Worm (Caenorhabditis elegans): ENCODE results near the gene C05E11.6.

The C05E11.6 gene

DNA sequence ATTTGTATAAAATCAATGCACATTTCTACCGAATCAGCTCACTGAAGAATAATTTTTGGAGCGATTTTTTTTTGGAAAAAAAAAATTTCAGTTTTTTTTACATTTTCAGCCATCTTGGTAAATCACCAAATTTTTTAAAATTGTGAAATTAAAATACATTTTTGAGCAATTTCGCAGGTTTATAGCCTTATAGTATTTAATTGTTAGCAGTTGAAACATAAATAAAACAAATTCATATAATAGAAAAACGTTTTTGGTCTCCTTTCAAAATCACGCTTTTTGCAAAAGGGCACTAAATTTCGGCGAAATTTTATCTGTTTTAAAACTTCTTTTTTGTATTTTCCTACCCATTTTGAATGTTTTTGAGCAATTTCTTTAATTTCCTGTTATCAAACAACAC, 16.6 kb downstream of the C05E11.6 start:
- TF ChIP-seq zip-8 (tag; optimal IDR thresholded peaks at IDR 0.05) (no peak), lin-32 (GFP tag; optimal IDR thresholded peaks at IDR 0.05) (no peak), ham-2 (GFP tag; optimal IDR thresholded peaks at IDR 0.05) (no peak), ceh-83 (GFP tag; optimal IDR thresholded peaks at IDR 0.05) (no peak), mab-5 (tag; optimal IDR thresholded peaks at IDR 0.05) (no peak), sptf-1 (tag; optimal IDR thresholded peaks at IDR 0.05) (no peak), blmp-1 (tag; optimal IDR thresholded peaks at IDR 0.05) (no peak), snpc-4 (tag; optimal IDR thresholded peaks at IDR 0.05) (no peak), nhr-2 (tag; optimal IDR thresholded peaks at IDR 0.05) (no peak), ceh-39 (tag; optimal IDR thresholded peaks at IDR 0.05) (no peak), hlh-1 (tag; optimal IDR thresholded peaks at IDR 0.05) (no peak), bed-3 (GFP tag; optimal IDR thresholded peaks at IDR 0.05) (no peak), flh-1 (GFP tag; optimal IDR thresholded peaks at IDR 0.05) (no peak), lin-13 (tag; optimal IDR thresholded peaks at IDR 0.05) (no peak), elt-1 (tag; optimal IDR thresholded peaks at IDR 0.05; ENCODE audit: borderline replicate concordance, insufficient read depth) (no peak), tbx-8 (GFP tag; optimal IDR thresholded peaks at IDR 0.05) (no peak), cnd-1 (tag; optimal IDR thresholded peaks at IDR 0.05) (no peak), ztf-11 (tag; optimal IDR thresholded peaks at IDR 0.05) (no peak), ces-1 (GFP tag; optimal IDR thresholded peaks at IDR 0.05) (no peak), mep-1 (tag; optimal IDR thresholded peaks at IDR 0.05) (no peak)

ce11 chrX:4585579-4585978, 23.6 kb downstream of the C05E11.6 start, which contains the start of gene C05E11.7:
TSS of gene C05E11.7 (minus strand) at chrX:4585679.
- TF ChIP-seq ham-2 (GFP tag; optimal IDR thresholded peaks at IDR 0.05) = no peak
- TF ChIP-seq ztf-11 (tag; optimal IDR thresholded peaks at IDR 0.05) = no peak
- TF ChIP-seq hlh-1 (tag; optimal IDR thresholded peaks at IDR 0.05) = no peak
- TF ChIP-seq pha-4 (tag; optimal IDR thresholded peaks at IDR 0.05) = no peak
- TF ChIP-seq ces-1 (GFP tag; optimal IDR thresholded peaks at IDR 0.05) = no peak
- TF ChIP-seq nhr-2 (tag; optimal IDR thresholded peaks at IDR 0.05) = no peak

DNA sequence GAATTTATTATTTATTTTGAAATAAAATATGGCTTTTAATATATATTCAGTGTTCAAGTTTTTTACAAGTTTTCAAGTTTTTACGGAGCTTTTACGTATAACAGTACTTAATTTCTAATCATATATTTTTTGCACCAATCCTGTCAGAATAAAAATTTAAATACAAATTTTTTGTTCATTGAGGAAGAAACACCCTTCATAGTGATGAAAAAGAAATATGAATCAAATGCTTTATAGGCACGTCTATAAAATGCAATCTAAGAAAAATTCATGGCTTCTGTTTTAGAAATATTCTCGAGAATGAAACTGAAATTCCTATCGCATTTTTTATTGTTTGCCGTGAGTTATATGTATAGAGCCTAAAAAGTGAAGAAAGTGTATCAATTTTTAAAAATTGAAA, 24.7 kb downstream of the C05E11.6 start, which contains the start of gene C05E11.2:
C05E11.2 (plus strand) TSS at position 301 of the 400 bp plus-strand sequence.
- TF ChIP-seq bed-3 (GFP tag; optimal IDR thresholded peaks at IDR 0.05) (no peak), nhr-2 (tag; optimal IDR thresholded peaks at IDR 0.05) (no peak), unc-39 (tag; optimal IDR thresholded peaks at IDR 0.05) (no peak), ham-2 (GFP tag; optimal IDR thresholded peaks at IDR 0.05) (no peak), unc-120 (tag; optimal IDR thresholded peaks at IDR 0.05; ENCODE audit: poor library complexity, severe bottlenecking) (no peak), pha-4 (tag; optimal IDR thresholded peaks at IDR 0.05) (no peak), sem-2 (GFP tag; optimal IDR thresholded peaks at IDR 0.05) (no peak), ceh-43 (GFP tag; optimal IDR thresholded peaks at IDR 0.05) (no peak), nhr-237 (tag; optimal IDR thresholded peaks at IDR 0.05) (no peak), tbx-8 (GFP tag; optimal IDR thresholded peaks at IDR 0.05) (no peak), unc-62 (GFP tag; optimal IDR thresholded peaks at IDR 0.05) (no peak), elt-1 (tag; optimal IDR thresholded peaks at IDR 0.05; ENCODE audit: borderline replicate concordance, insufficient read depth) (no peak), lin-32 (GFP tag; optimal IDR thresholded peaks at IDR 0.05) (no peak), ceh-83 (GFP tag; optimal IDR thresholded peaks at IDR 0.05) (no peak), ztf-11 (tag; optimal IDR thresholded peaks at IDR 0.05) (no peak)

- TF ChIP-seq nhr-12 (tag; optimal IDR thresholded peaks at IDR 0.05) = no peak
- peak; percentile 18 for TF ChIP-seq hlh-1 (tag; optimal IDR thresholded peaks at IDR 0.05)
- peak; percentile 41 for TF ChIP-seq lsy-2 (tag; optimal IDR thresholded peaks at IDR 0.05)
- TF ChIP-seq ces-1 (GFP tag; optimal IDR thresholded peaks at IDR 0.05) = peak; percentile 68
- no peak for TF ChIP-seq bed-3 (GFP tag; optimal IDR thresholded peaks at IDR 0.05)
- TF ChIP-seq elt-1 (tag; optimal IDR thresholded peaks at IDR 0.05; ENCODE audit: borderline replicate concordance, insufficient read depth) = no peak
- no peak for TF ChIP-seq lin-32 (GFP tag; optimal IDR thresholded peaks at IDR 0.05)
- TF ChIP-seq snpc-4 (tag; optimal IDR thresholded peaks at IDR 0.05) = no peak
- no peak for TF ChIP-seq unc-120 (tag; optimal IDR thresholded peaks at IDR 0.05; ENCODE audit: poor library complexity, severe bottlenecking)
- TF ChIP-seq tbx-8 (GFP tag; optimal IDR thresholded peaks at IDR 0.05) = no peak
- no peak for TF ChIP-seq unc-39 (tag; optimal IDR thresholded peaks at IDR 0.05)
- TF ChIP-seq mep-1 (tag; optimal IDR thresholded peaks at IDR 0.05) = peak; percentile 48
- TF ChIP-seq lin-13 (tag; optimal IDR thresholded peaks at IDR 0.05) = peak; percentile 63
- no peak for TF ChIP-seq M03D4.4 (tag; optimal IDR thresholded peaks at IDR 0.05)
These were observed 26.0 kb downstream of the C05E11.6 start for ce11 chrX:4587934-4588333.

DNA sequence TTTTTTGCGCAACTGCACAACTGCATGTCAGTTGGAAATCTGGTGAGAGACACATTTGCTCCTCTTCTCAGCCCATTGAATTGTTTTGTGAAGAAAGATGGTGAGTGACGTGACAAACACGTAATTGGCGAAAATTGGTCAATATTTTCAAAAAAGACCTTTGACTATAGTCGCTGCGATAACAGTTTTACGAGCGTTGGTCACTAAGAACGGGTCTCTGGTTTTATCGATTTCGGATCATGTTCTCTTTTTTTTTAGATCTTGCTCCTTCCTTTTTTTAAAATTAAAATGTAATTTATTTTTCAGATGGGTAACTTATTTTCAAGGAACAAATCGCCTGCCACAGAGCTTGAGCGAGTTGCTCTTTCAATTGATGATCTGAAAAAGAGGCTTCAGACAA, 26.5 kb downstream of the C05E11.6 start, which contains the start of gene lnp-1:
lnp-1 (plus strand) TSS at position 301 of the 400 bp plus-strand sequence.
- no peak for TF ChIP-seq lin-13 (tag; optimal IDR thresholded peaks at IDR 0.05)
- no peak for TF ChIP-seq sptf-1 (tag; optimal IDR thresholded peaks at IDR 0.05)
- TF ChIP-seq sem-2 (GFP tag; optimal IDR thresholded peaks at IDR 0.05) = no peak
- no peak for TF ChIP-seq zip-8 (tag; optimal IDR thresholded peaks at IDR 0.05)
- no peak for TF ChIP-seq cnd-1 (tag; optimal IDR thresholded peaks at IDR 0.05)
- TF ChIP-seq M03D4.4 (tag; optimal IDR thresholded peaks at IDR 0.05) = no peak
- TF ChIP-seq pha-4 (tag; optimal IDR thresholded peaks at IDR 0.05) = no peak
- no peak for TF ChIP-seq ceh-83 (GFP tag; optimal IDR thresholded peaks at IDR 0.05)
- no peak for TF ChIP-seq tbx-8 (GFP tag; optimal IDR thresholded peaks at IDR 0.05)
- TF ChIP-seq snpc-4 (tag; optimal IDR thresholded peaks at IDR 0.05) = no peak
- no peak for TF ChIP-seq lsy-2 (tag; optimal IDR thresholded peaks at IDR 0.05)
- TF ChIP-seq mls-2 (tag; optimal IDR thresholded peaks at IDR 0.05) = no peak
- no peak for TF ChIP-seq mep-1 (tag; optimal IDR thresholded peaks at IDR 0.05)
